Worm (Caenorhabditis elegans) whole organism, L2 larva: Measurements from ENCODE around the gene slc-28.1.

Source experiments
- R02D3.7 ChIP-seq: fragments of 150-350 bp; optimal IDR thresholded peaks from 2 replicates; lab custom pipeline; 2014; ENCODE audit warnings: missing biosample characterization, missing genetic modification characterization
- blmp-1 ChIP-seq: sonication (generic microtip); optimal IDR thresholded peaks from 2 replicates; lab custom pipeline; 2017; ENCODE audit warnings: missing genetic modification characterization, mild to moderate bottlenecking, missing compliant biosample characterization, antibody characterized with exemption, moderate library complexity; ENCODE audit not compliant: insufficient read depth
- elt-1 ChIP-seq: fragments of 150-350 bp; optimal IDR thresholded peaks from 2 replicates; lab custom pipeline; 2014; ENCODE audit warnings: missing biosample characterization, missing genetic modification characterization
- fos-1 ChIP-seq: fragments of 150-350 bp; optimal IDR thresholded peaks from 2 replicates; lab custom pipeline; 2014; ENCODE audit warnings: missing biosample characterization, missing genetic modification characterization
- lin-11 ChIP-seq: fragments of 150-350 bp; sonication (generic microtip); optimal IDR thresholded peaks from 2 replicates; lab custom pipeline; 2014; ENCODE audit warnings: missing biosample characterization, missing genetic modification characterization, inconsistent platforms, mixed read lengths
- lsy-2 ChIP-seq, 2 experiments: fragments of 150-350 bp in 1 of 2; sonication (generic microtip) in 1 of 2; optimal IDR thresholded peaks; 2 replicates each; lab custom pipeline; 2014 to 2017; ENCODE audit warnings: missing biosample characterization in 2 of 2, missing genetic modification characterization in 2 of 2
- nhr-6 ChIP-seq: fragments of 150-350 bp; optimal IDR thresholded peaks from 2 replicates; lab custom pipeline; 2014; ENCODE audit warnings: missing biosample characterization, missing genetic modification characterization
- peb-1 ChIP-seq: fragments of 150-350 bp; optimal IDR thresholded peaks from 2 replicates; lab custom pipeline; 2014; ENCODE audit warnings: missing biosample characterization, missing genetic modification characterization

Gene slc-28.1

DNA sequence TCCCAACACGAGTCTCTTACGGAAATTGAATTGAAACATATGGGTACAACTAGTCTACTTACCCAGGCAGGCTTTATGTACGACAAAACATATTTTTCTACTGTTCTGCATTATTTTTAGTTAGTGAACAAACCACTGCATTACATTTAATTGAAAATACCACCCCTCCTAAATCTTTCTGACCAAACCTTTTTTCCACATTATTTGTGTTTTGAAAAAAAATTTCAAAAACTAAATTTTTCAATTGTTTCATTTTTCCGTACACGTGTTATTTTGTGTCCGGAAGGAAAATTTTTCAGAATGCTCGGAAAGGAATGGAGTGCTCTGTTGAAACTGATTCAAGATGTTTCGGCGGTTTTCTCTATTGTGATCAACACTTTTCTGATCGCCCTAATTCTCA, 48.8 kb downstream of the slc-28.1 start, which contains the start of gene str-226:
str-226 (plus strand) TSS at position 301 of the 400 bp plus-strand sequence.
- TF ChIP-seq R02D3.7 (no peak), lin-11 (tag; lab: Kevin White, UChicago) (no peak), fos-1 (tag; lab: Kevin White, UChicago) (no peak), nhr-6 (no peak), peb-1 (no peak), blmp-1 (tag; lab: Kevin White, UChicago) (no peak), elt-1 (tag; lab: Kevin White, UChicago) (no peak), lsy-2 (tag; optimal IDR thresholded peaks at IDR 0.05; lab: Kevin White, UChicago) (no peak)
